Worm (Caenorhabditis elegans) whole organism, young adult: ENCODE data around the gene W02B8.1.

Experiments
- B0019.2 ChIP-seq: fragments of 200-800 bp; sonication (Bioruptor generic); conservative IDR thresholded peaks from 2 replicates; pipeline ENCODE4 v1.3.6; 2022; ENCODE audit warnings: missing genetic modification reagents, missing genetic modification characterization, missing compliant biosample characterization
- B0035.1 ChIP-seq: sonication (generic microtip); optimal IDR thresholded peaks from 2 replicates; lab custom pipeline; 2016; ENCODE audit warnings: missing genetic modification characterization, mild to moderate bottlenecking, missing compliant biosample characterization, missing genotype, missing genetic modification reagents
- B0336.3 ChIP-seq: fragments of 200-800 bp; sonication (Bioruptor generic); IDR thresholded peaks from 2 replicates; pipeline ENCODE4 v1.3.6; 2022; ENCODE audit warnings: missing genetic modification characterization, missing compliant biosample characterization
- C17E4.6 ChIP-seq: fragments of 200-800 bp; sonication (Bioruptor generic); IDR thresholded peaks from 2 replicates; pipeline ENCODE4 v1.3.6; 2022; ENCODE audit warnings: missing genetic modification reagents, missing genetic modification characterization, missing compliant biosample characterization
- F49E8.2 ChIP-seq: sonication (generic microtip); optimal IDR thresholded peaks from 3 replicates; lab custom pipeline; 2017; ENCODE audit warnings: missing genetic modification characterization, mild to moderate bottlenecking, missing compliant biosample characterization, antibody characterized with exemption, moderate library complexity; ENCODE audit not compliant: insufficient read depth
- F55B11.4 ChIP-seq: sonication (generic microtip); optimal IDR thresholded peaks from 2 replicates; lab custom pipeline; 2016; ENCODE audit warnings: missing compliant biosample characterization, missing genetic modification characterization, borderline replicate concordance; ENCODE audit not compliant: insufficient read depth
- F57C9.4 ChIP-seq: sonication (generic microtip); optimal IDR thresholded peaks from 2 replicates; lab custom pipeline; 2017; ENCODE audit warnings: mild to moderate bottlenecking, missing genetic modification characterization, missing compliant biosample characterization
- Y53F4B.3 ChIP-seq: fragments of 200-800 bp; sonication (Bioruptor generic); IDR thresholded peaks from 2 replicates; pipeline ENCODE4 v1.3.6; 2022; ENCODE audit warnings: missing genetic modification reagents, missing genetic modification characterization, missing compliant biosample characterization
- Y56A3A.18 ChIP-seq: fragments of 200-800 bp; sonication (Bioruptor generic); IDR thresholded peaks from 2 replicates; pipeline ENCODE4 v1.3.6; 2022; ENCODE audit warnings: missing genetic modification reagents, missing genetic modification characterization, missing compliant biosample characterization
- Y79H2A.3 ChIP-seq: fragments of 200-800 bp; sonication (Bioruptor generic); conservative IDR thresholded peaks from 2 replicates; pipeline ENCODE4 v1.3.6; 2022; ENCODE audit warnings: missing genetic modification reagents, missing genetic modification characterization, missing compliant biosample characterization
- attf-3 ChIP-seq: fragments of 200-800 bp; sonication (Bioruptor generic); conservative IDR thresholded peaks from 2 replicates; pipeline ENCODE4 v1.3.6; 2022; ENCODE audit warnings: missing genetic modification reagents, missing genetic modification characterization, missing compliant biosample characterization
- bed-1 ChIP-seq: fragments of 200-800 bp; sonication (Bioruptor generic); IDR thresholded peaks from 2 replicates; pipeline ENCODE4 v1.3.6; 2022; ENCODE audit warnings: missing genetic modification reagents, missing genetic modification characterization, missing compliant biosample characterization
- bed-2 ChIP-seq: fragments of 200-800 bp; sonication (Bioruptor generic); IDR thresholded peaks from 2 replicates; pipeline ENCODE4 v1.3.6; 2022; ENCODE audit warnings: missing genetic modification reagents, missing genetic modification characterization, missing compliant biosample characterization
- cebp-1 ChIP-seq, 2 experiments: fragments of 200-800 bp in 1 of 2; sonication (Bioruptor generic) in 1 of 2; sonication (generic microtip) in 1 of 2; IDR thresholded peaks in 1 of 2; optimal IDR thresholded peaks in 1 of 2; 2 replicates each; pipeline versions ENCODE4 v1.3.6 to Lab custom; 2017 to 2022; ENCODE audit warnings: missing compliant biosample characterization in 2 of 2, missing genetic modification characterization in 2 of 2, mild to moderate bottlenecking in 1 of 2, missing genetic modification reagents in 1 of 2, moderate library complexity in 1 of 2
- ceh-27 ChIP-seq: fragments of 200-800 bp; sonication (Bioruptor generic); optimal IDR thresholded peaks from 2 replicates; lab custom pipeline; 2018; ENCODE audit warnings: mild to moderate bottlenecking, missing genetic modification characterization, moderate library complexity, missing compliant biosample characterization
- ceh-79 ChIP-seq: sonication (generic microtip); optimal IDR thresholded peaks from 2 replicates; lab custom pipeline; 2017; ENCODE audit warnings: mild to moderate bottlenecking, missing genetic modification characterization, missing compliant biosample characterization
- die-1 ChIP-seq: sonication (generic microtip); optimal IDR thresholded peaks from 2 replicates; lab custom pipeline; 2016; ENCODE audit warnings: missing genotype, mild to moderate bottlenecking, missing genetic modification characterization, missing compliant biosample characterization
- dpff-1 ChIP-seq: sonication (generic microtip); optimal IDR thresholded peaks from 2 replicates; lab custom pipeline; 2017; ENCODE audit warnings: mild to moderate bottlenecking, missing genetic modification characterization, missing compliant biosample characterization
- efl-1 ChIP-seq: fragments of 150-350 bp; optimal IDR thresholded peaks from 2 replicates; lab custom pipeline; 2014; ENCODE audit warnings: missing biosample characterization, missing genetic modification reagents, missing genetic modification characterization
- gei-17 ChIP-seq: fragments of 200-800 bp; sonication (Bioruptor generic); optimal IDR thresholded peaks from 2 replicates; lab custom pipeline; 2018; ENCODE audit warnings: mild to moderate bottlenecking, missing genetic modification characterization, missing compliant biosample characterization
- hmg-1.2 ChIP-seq: fragments of 200-800 bp; sonication (Bioruptor generic); IDR thresholded peaks from 2 replicates; pipeline ENCODE4 v1.3.6; 2022; ENCODE audit warnings: missing genetic modification reagents, missing genetic modification characterization, missing compliant biosample characterization
- lin-35 ChIP-seq, 3 experiments: fragments of 150-350 bp in 2 of 3; sonication (generic microtip) in 1 of 3; optimal IDR thresholded peaks; 2 replicates each; lab custom pipeline; 2014 to 2018; ENCODE audit warnings: missing biosample characterization in 3 of 3, missing genetic modification characterization in 3 of 3, missing genetic modification reagents in 3 of 3
- lin-40 ChIP-seq: sonication (generic microtip); optimal IDR thresholded peaks from 2 replicates; lab custom pipeline; 2016; ENCODE audit warnings: missing genetic modification characterization, mild to moderate bottlenecking, missing compliant biosample characterization, missing genotype, missing genetic modification reagents
- madf-3 ChIP-seq: fragments of 200-800 bp; sonication (Bioruptor generic); IDR thresholded peaks from 2 replicates; pipeline ENCODE4 v1.3.6; 2022; ENCODE audit warnings: missing genetic modification reagents, missing genetic modification characterization, missing compliant biosample characterization
- madf-6 ChIP-seq: fragments of 200-800 bp; sonication (Bioruptor generic); IDR thresholded peaks from 2 replicates; pipeline ENCODE4 v1.3.6; 2022; ENCODE audit warnings: missing genetic modification reagents, missing genetic modification characterization, missing compliant biosample characterization
- madf-8 ChIP-seq: fragments of 200-800 bp; sonication (Bioruptor generic); conservative IDR thresholded peaks from 2 replicates; pipeline ENCODE4 v1.3.6; 2022; ENCODE audit warnings: missing genetic modification reagents, missing genetic modification characterization, missing compliant biosample characterization
- mcd-1 ChIP-seq: fragments of 200-800 bp; sonication (Bioruptor generic); IDR thresholded peaks from 2 replicates; pipeline ENCODE4 v1.3.6; 2022; ENCODE audit warnings: missing genetic modification reagents, missing genetic modification characterization, missing compliant biosample characterization
- mel-28 ChIP-seq: sonication (generic microtip); optimal IDR thresholded peaks from 2 replicates; lab custom pipeline; 2016; ENCODE audit warnings: borderline replicate concordance, mild to moderate bottlenecking, missing genetic modification characterization, missing compliant biosample characterization
- nhr-120 ChIP-seq: fragments of 200-800 bp; sonication (Bioruptor generic); IDR thresholded peaks from 2 replicates; pipeline ENCODE4 v1.3.6; 2022; ENCODE audit warnings: missing genetic modification characterization, missing compliant biosample characterization
- nhr-179 ChIP-seq: sonication (generic microtip); optimal IDR thresholded peaks from 2 replicates; lab custom pipeline; 2016; ENCODE audit warnings: mild to moderate bottlenecking, missing genetic modification characterization, missing compliant biosample characterization
- nhr-27 ChIP-seq: fragments of 200-800 bp; sonication (Bioruptor generic); optimal IDR thresholded peaks from 2 replicates; lab custom pipeline; 2018; ENCODE audit warnings: mild to moderate bottlenecking, missing genetic modification characterization, moderate library complexity, missing compliant biosample characterization
- nhr-80 ChIP-seq: sonication (generic microtip); optimal IDR thresholded peaks from 2 replicates; lab custom pipeline; 2016; ENCODE audit warnings: missing genetic modification characterization, missing compliant biosample characterization
- rcor-1 ChIP-seq: fragments of 200-800 bp; sonication (Bioruptor generic); IDR thresholded peaks from 2 replicates; pipeline ENCODE4 v1.3.6; 2022; ENCODE audit warnings: missing genetic modification reagents, missing genetic modification characterization, missing compliant biosample characterization
- rec-8 ChIP-seq, 2 experiments: sonication (generic microtip); optimal IDR thresholded peaks; 2 replicates each; lab custom pipeline; 2016; ENCODE audit warnings: mild to moderate bottlenecking in 2 of 2, missing genetic modification characterization in 2 of 2, missing genetic modification reagents in 2 of 2, missing genotype in 2 of 2, missing biosample characterization in 1 of 2, missing compliant biosample characterization in 1 of 2, moderate library complexity in 1 of 2
- rpc-1 ChIP-seq, 2 experiments: fragments of 150-350 bp in 1 of 2; sonication (generic microtip) in 1 of 2; optimal IDR thresholded peaks; 2 replicates each; lab custom pipeline; 2014 to 2018; ENCODE audit warnings: missing biosample characterization in 1 of 2, missing genetic modification characterization in 1 of 2, missing genetic modification reagents in 1 of 2, missing genotype in 1 of 2
- snpc-1.3 ChIP-seq: sonication (generic microtip); optimal IDR thresholded peaks from 2 replicates; lab custom pipeline; 2017; ENCODE audit warnings: missing genetic modification characterization, mild to moderate bottlenecking, missing compliant biosample characterization, antibody characterized with exemption, moderate library complexity, missing genotype, missing genetic modification reagents; ENCODE audit not compliant: insufficient read depth
- somi-1 ChIP-seq: fragments of 200-800 bp; sonication (Bioruptor generic); optimal IDR thresholded peaks from 2 replicates; lab custom pipeline; 2018; ENCODE audit warnings: mild to moderate bottlenecking, missing genetic modification characterization, missing compliant biosample characterization
- tbp1 ChIP-seq: fragments of 200-800 bp; sonication (Bioruptor generic); optimal IDR thresholded peaks from 2 replicates; lab custom pipeline; 2018; ENCODE audit warnings: mild to moderate bottlenecking, missing genetic modification characterization, missing compliant biosample characterization
- unc-130 ChIP-seq: sonication (generic microtip); optimal IDR thresholded peaks from 2 replicates; lab custom pipeline; 2016; ENCODE audit warnings: missing genetic modification reagents, missing genetic modification characterization, missing compliant biosample characterization
- xnd-1 ChIP-seq: sonication (generic microtip); optimal IDR thresholded peaks from 2 replicates; lab custom pipeline; 2016; ENCODE audit warnings: missing genotype, missing genetic modification reagents, missing genetic modification characterization, missing compliant biosample characterization
- zfh-2 ChIP-seq: fragments of 200-800 bp; sonication (Bioruptor generic); conservative IDR thresholded peaks from 2 replicates; pipeline ENCODE4 v1.3.6; 2022; ENCODE audit warnings: missing genetic modification reagents, missing genetic modification characterization, missing compliant biosample characterization
- zim-3 ChIP-seq: sonication (generic microtip); optimal IDR thresholded peaks from 2 replicates; lab custom pipeline; 2017; ENCODE audit warnings: mild to moderate bottlenecking, missing genetic modification characterization, moderate library complexity, missing compliant biosample characterization
- ztf-18 ChIP-seq: sonication (generic microtip); optimal IDR thresholded peaks from 2 replicates; lab custom pipeline; 2016; ENCODE audit warnings: missing genotype, mild to moderate bottlenecking, missing genetic modification characterization, missing compliant biosample characterization
- ztf-22 ChIP-seq: fragments of 200-800 bp; sonication (Bioruptor generic); optimal IDR thresholded peaks from 2 replicates; lab custom pipeline; 2018; ENCODE audit warnings: mild to moderate bottlenecking, missing genetic modification characterization, moderate library complexity, missing compliant biosample characterization
- ztf-6 ChIP-seq: fragments of 200-800 bp; sonication (Bioruptor generic); IDR thresholded peaks from 2 replicates; pipeline ENCODE4 v1.3.6; 2022; ENCODE audit warnings: missing genetic modification reagents, missing genetic modification characterization, missing compliant biosample characterization

The W02B8.1 gene

DNA sequence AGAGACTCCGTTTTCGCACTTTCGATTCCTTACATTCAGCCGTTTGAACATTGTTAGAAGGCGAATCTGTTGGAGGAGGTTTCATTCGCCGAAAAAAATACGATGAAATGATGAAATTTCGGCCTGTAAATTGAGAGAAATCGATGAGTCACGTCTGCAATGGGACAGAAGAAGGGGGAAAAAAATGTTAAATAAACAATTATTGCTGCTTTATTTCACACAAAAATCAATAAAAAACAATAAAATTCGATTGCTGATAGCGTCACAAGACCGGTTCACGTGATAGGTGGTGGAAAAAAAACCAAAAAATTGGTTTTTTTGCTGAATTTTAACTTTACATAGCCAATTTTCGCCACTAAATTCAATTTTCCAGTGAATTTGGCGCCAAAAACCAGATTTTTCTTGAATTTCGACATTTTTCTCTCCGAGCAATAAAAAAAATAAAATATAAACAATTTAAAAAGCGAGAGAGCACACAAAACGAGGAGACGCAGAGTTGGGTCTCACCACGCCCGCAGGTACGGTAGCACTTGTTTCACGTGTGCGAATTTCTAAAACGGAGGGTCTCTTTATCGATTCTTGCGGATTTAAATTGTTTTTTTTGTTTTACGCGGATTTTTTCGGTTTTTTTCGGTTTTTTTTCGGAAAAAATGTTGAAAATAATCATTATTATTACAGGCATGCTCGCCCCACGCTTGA lies 29.6 kb downstream of the W02B8.1 start, which contains the start of the genes cup-14 and ndub-8 (continued):
- TF ChIP-seq madf-6 (GFP tag; lab: Robert Waterston, UW) (peak; percentile 97), nhr-179 (tag; lab: Kevin White, UChicago) (no peak), bed-2 (no peak), xnd-1 (tag; lab: Kevin White, UChicago) (peak; percentile 84), Y56A3A.18 (GFP tag; lab: Robert Waterston, UW) (peak; percentile 20; the same call in 1 of the 2 replicates), F57C9.4 (no peak), F49E8.2 (tag; lab: Kevin White, UChicago) (peak; percentile 76), dpff-1 (tag; lab: Kevin White, UChicago) (no peak), lin-40 (tag; lab: Kevin White, UChicago) (peak; percentile 77), tbp1 (GFP tag; lab: Kevin White, UChicago) (peak; percentile 67), mel-28 (tag; lab: Kevin White, UChicago) (no peak), lin-35 (GFP tag; optimal IDR thresholded peaks at IDR 0.05; lab: Kevin White, UChicago) (peak in 2 of 3 experiments; percentile 24 to 85), B0035.1 (no peak), snpc-1.3 (peak; percentile 85), zfh-2 (GFP tag; lab: Robert Waterston, UW) (no peak), ztf-6 (no peak), hmg-1.2 (GFP tag; lab: Robert Waterston, UW) (peak; percentile 100), Y79H2A.3 (GFP tag; lab: Robert Waterston, UW) (0 out of 2 replicates have a peak, but pooled peaks have one; percentile 24), nhr-120 (no peak), F55B11.4 (tag; lab: Kevin White, UChicago) (no peak), somi-1 (no peak), B0336.3 (GFP tag; lab: Robert Waterston, UW) (peak; percentile 71), zim-3 (tag; lab: Kevin White, UChicago) (no peak), madf-3 (no peak; the same call in 1 of the 2 replicates), B0019.2 (GFP tag; lab: Robert Waterston, UW) (peak; percentile 71; the same call in 1 of the 2 replicates), Y53F4B.3 (GFP tag; lab: Robert Waterston, UW) (no peak), rec-8 (tag; optimal IDR thresholded peaks at IDR 0.05; lab: Kevin White, UChicago) (no peak), attf-3 (GFP tag; lab: Robert Waterston, UW) (no peak; the same call in 1 of the 2 replicates), rpc-1 (optimal IDR thresholded peaks at IDR 0.05; lab: Kevin White, UChicago) (peak; percentile 13), rpc-1 (tag; optimal IDR thresholded peaks at IDR 0.05; lab: Kevin White, UChicago) (no peak), nhr-27 (no peak), ztf-18 (tag; lab: Kevin White, UChicago) (peak; percentile 19), unc-130 (GFP tag; lab: Kevin White, UChicago) (peak; percentile 73), rcor-1 (peak; percentile 89), efl-1 (GFP tag; lab: Kevin White, UChicago) (peak; percentile 84), C17E4.6 (peak; percentile 81), cebp-1 (GFP tag; IDR thresholded peaks at IDR 0.05; lab: Robert Waterston, UW) (no peak), cebp-1 (tag; optimal IDR thresholded peaks at IDR 0.05; lab: Kevin White, UChicago) (peak; percentile 83), gei-17 (GFP tag; lab: Kevin White, UChicago) (peak; percentile 9), mcd-1 (GFP tag; lab: Robert Waterston, UW) (peak; percentile 82), nhr-80 (tag; lab: Kevin White, UChicago) (peak; percentile 7), ceh-79 (tag; lab: Kevin White, UChicago) (no peak), bed-1 (GFP tag; lab: Robert Waterston, UW) (no peak), ztf-22 (GFP tag; lab: Kevin White, UChicago) (no peak), ceh-27 (GFP tag; lab: Kevin White, UChicago) (peak; percentile 26), die-1 (tag; lab: Kevin White, UChicago) (no peak), madf-8 (GFP tag; lab: Robert Waterston, UW) (peak; percentile 80)
